Fruit fly (Drosophila melanogaster) whole organism, prepupa: ENCODE results near the gene CG31924.

ENCODE experiments used
- CG11902 ChIP-seq: fragments of 200-800 bp; sonication (Bioruptor generic); optimal IDR thresholded peaks from 3 replicates; lab custom pipeline; 2016; ENCODE audit warnings: missing biosample characterization, missing genetic modification characterization
- CG15336 ChIP-seq: fragments of 200-800 bp; sonication (Bioruptor generic); IDR thresholded peaks from 2 replicates; pipeline ENCODE4 v1.3.6; 2022; ENCODE audit warnings: missing biosample characterization, missing genetic modification characterization
- CG6276 ChIP-seq: fragments of 200-800 bp; sonication (Bioruptor generic); optimal IDR thresholded peaks from 2 replicates; lab custom pipeline; 2017; ENCODE audit warnings: missing biosample characterization, mild to moderate bottlenecking, missing genetic modification characterization
- CG9139 ChIP-seq: fragments of 200-800 bp; sonication (Bioruptor generic); optimal IDR thresholded peaks from 3 replicates; lab custom pipeline; 2017; ENCODE audit warnings: missing biosample characterization, mild to moderate bottlenecking, missing genetic modification characterization

- no peak for TF ChIP-seq CG6276
- TF ChIP-seq CG15336: no peak
- TF ChIP-seq CG11902 (GFP tag; lab: Kevin White, UChicago): no peak
- no peak for TF ChIP-seq CG9139 (GFP tag; lab: Kevin White, UChicago)
Measured at dm6 chr2L:1359690-1360089, 5.0 kb upstream of the CG31924 start, which contains the start of gene CG31659.
